Worm (Caenorhabditis elegans) whole organism, mixed stage, embryonic: ENCODE measurements around the gene ung-1.

Source experiments
- nhr-12 ChIP-seq: fragments of 150-350 bp; optimal IDR thresholded peaks from 2 replicates; lab custom pipeline; 2014; ENCODE audit warnings: missing biosample characterization, missing genetic modification characterization
- unc-39 ChIP-seq: fragments of 150-350 bp; optimal IDR thresholded peaks from 2 replicates; lab custom pipeline; 2014; ENCODE audit warnings: missing biosample characterization, missing genetic modification characterization

ce11 chrIII:11946973-11947372 lies 26.9 kb downstream of the ung-1 start, which contains the start of gene Y56A3A.7:
- TF ChIP-seq unc-39 (tag; lab: Kevin White, UChicago) = no peak
- TF ChIP-seq nhr-12 (tag; lab: Kevin White, UChicago) = no peak
